Fruit fly (Drosophila melanogaster) whole organism, prepupa: ENCODE results near the gene Droj2.
A peak's percentile ranks its signal among the peaks of the same experiment; 100 is the strongest.

Experiments used
- CG15336 ChIP-seq: fragments of 200-800 bp; sonication (Bioruptor generic); IDR thresholded peaks from 2 replicates; pipeline ENCODE4 v1.3.6; 2022; ENCODE audit warnings: missing biosample characterization, missing genetic modification characterization
- CG6163 ChIP-seq: fragments of 200-800 bp; sonication (Bioruptor generic); IDR thresholded peaks from 3 replicates; pipeline ENCODE4 v1.3.6; 2022; ENCODE audit warnings: missing biosample characterization, missing genetic modification characterization
- Hr39 ChIP-seq: fragments of 200-800 bp; sonication (Bioruptor generic); optimal IDR thresholded peaks from 2 replicates; lab custom pipeline; 2016; ENCODE audit warnings: missing biosample characterization, missing genetic modification characterization
- Sox15 ChIP-seq: fragments of 200-800 bp; sonication (Bioruptor generic); optimal IDR thresholded peaks from 3 replicates; lab custom pipeline; 2016; ENCODE audit warnings: missing biosample characterization, missing genetic modification characterization
- pdm3 ChIP-seq: fragments of 200-800 bp; sonication (Bioruptor generic); optimal IDR thresholded peaks from 3 replicates; lab custom pipeline; 2016; ENCODE audit warnings: missing biosample characterization, missing genetic modification characterization

DNA sequence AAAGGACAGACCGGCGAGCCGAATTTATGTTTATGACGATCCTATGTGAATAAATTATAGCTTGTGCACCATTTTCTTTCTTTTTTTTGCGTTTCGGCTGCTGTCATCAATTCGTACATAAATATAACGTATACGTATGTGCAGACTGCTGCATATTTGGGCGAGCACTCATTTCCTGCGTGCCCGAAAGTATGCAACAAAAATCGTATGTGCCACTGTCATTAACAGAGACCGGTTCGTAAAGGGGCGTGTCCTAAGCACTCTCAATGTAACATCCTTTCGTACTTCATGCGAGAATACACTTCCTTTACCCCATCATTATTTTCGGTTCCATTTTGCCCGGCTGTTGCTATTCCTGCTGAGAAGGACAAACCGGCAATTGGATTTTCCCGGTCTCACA is 21.8 kb upstream of the Droj2 start:
- TF ChIP-seq Hr39 (GFP tag; lab: Kevin White, UChicago) (no peak), pdm3 (no peak), CG6163 (0 out of 3 replicates have a peak, but pooled peaks have one; percentile 37), Sox15 (GFP tag; lab: Kevin White, UChicago) (no peak), CG15336 (GFP tag; lab: Robert Waterston, UW) (no peak)
